Fruit fly (Drosophila melanogaster): ENCODE data around the gene CG6144.
A peak's percentile ranks its signal among the peaks of the same experiment; 100 is the strongest.

CG6144 gene

DNA sequence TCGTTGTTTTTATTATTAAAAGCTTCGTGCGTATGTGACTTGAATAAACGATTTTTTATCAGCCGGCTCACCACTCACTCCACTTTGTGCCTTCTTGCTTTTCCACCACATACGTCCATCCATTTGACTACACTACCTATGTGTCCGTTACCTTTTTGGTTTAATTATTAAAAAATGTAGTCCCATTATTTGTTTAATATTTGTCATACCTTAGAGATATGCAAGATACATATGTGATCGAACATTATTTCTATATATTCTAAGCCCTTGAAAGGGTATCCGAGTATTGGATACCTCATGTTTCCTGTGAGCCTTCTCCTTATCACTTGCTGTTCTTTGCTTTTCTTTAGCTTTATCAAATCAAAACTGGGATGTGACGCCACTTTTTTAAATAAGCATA lies 30.7 kb downstream of the CG6144 start (continued):
- TF ChIP-seq zen2 (GFP tag; IDR thresholded peaks at IDR 0.05; ENCODE audit: partially characterized antibody) (no peak), pan (optimal IDR thresholded peaks at IDR 0.05) (no peak), pan (GFP tag; optimal IDR thresholded peaks at IDR 0.05 in 1 of 2, IDR thresholded peaks at IDR 0.05 in 1 of 2) (peak in 1 of 2 experiments; percentile 70), zen (tag; optimal IDR thresholded peaks at IDR 0.05) (no peak), CG6175 (GFP tag; IDR thresholded peaks at IDR 0.05) (no peak), lilli (GFP tag; optimal IDR thresholded peaks at IDR 0.05) (peak; percentile 71), CG9932 (GFP tag; IDR thresholded peaks at IDR 0.05) (0 out of 2 replicates have a peak, but pooled peaks have one; percentile 12), CG3281 (GFP tag; optimal IDR thresholded peaks at IDR 0.05) (peak; percentile 66), C15 (GFP tag; IDR thresholded peaks at IDR 0.05) (no peak), CG12769 (tag; optimal IDR thresholded peaks at IDR 0.05) (peak; percentile 80), Poxn (GFP tag; IDR thresholded peaks at IDR 0.05) (0 out of 2 replicates have a peak, but pooled peaks have one; percentile 8), HLHmδ (GFP tag; optimal IDR thresholded peaks at IDR 0.05) (no peak), tio (GFP tag; optimal IDR thresholded peaks at IDR 0.05) (peak; percentile 12), CG10366 (GFP tag; IDR thresholded peaks at IDR 0.05) (peak; percentile 64), dm (GFP tag; optimal IDR thresholded peaks at IDR 0.05) (no peak), Hand (GFP tag; optimal IDR thresholded peaks at IDR 0.05) (peak; percentile 5), CHES-1-like (GFP tag; optimal IDR thresholded peaks at IDR 0.05) (peak; percentile 23), CG6272 (GFP tag; IDR thresholded peaks at IDR 0.05) (0 out of 2 replicates have a peak, but pooled peaks have one; percentile 32), Fer1 (GFP tag; optimal IDR thresholded peaks at IDR 0.05) (peak; percentile 69), CG4820 (GFP tag; optimal IDR thresholded peaks at IDR 0.05) (peak; percentile 18), gem (tag; optimal IDR thresholded peaks at IDR 0.05) (peak; percentile 77), CG34376 (GFP tag; optimal IDR thresholded peaks at IDR 0.05) (no peak), h (optimal IDR thresholded peaks at IDR 0.05) (no peak), otp (GFP tag; IDR thresholded peaks at IDR 0.05) (peak; percentile 74; the same call in 2 of the 3 replicates), fru (optimal IDR thresholded peaks at IDR 0.05) (no peak), CG7271 (tag; optimal IDR thresholded peaks at IDR 0.05) (no peak), CG18011 (GFP tag; optimal IDR thresholded peaks at IDR 0.05) (peak; percentile 41), CG30020 (tag; optimal IDR thresholded peaks at IDR 0.05) (no peak), Gsc (GFP tag; IDR thresholded peaks at IDR 0.05) (no peak), Oli (tag; optimal IDR thresholded peaks at IDR 0.05) (peak; percentile 55), Aef1 (GFP tag; IDR thresholded peaks at IDR 0.05) (peak; percentile 28; the same call in 1 of the 3 replicates), Side (GFP tag; optimal IDR thresholded peaks at IDR 0.05) (peak; percentile 19), insv (GFP tag; optimal IDR thresholded peaks at IDR 0.05) (no peak), CG2129 (GFP tag; IDR thresholded peaks at IDR 0.05; ENCODE audit: partially characterized antibody) (no peak), CG12155 (GFP tag; optimal IDR thresholded peaks at IDR 0.05) (peak; percentile 25), CG1529 (GFP tag; optimal IDR thresholded peaks at IDR 0.05) (no peak), CG18764 (GFP tag; optimal IDR thresholded peaks at IDR 0.05) (peak; percentile 2), CG6854 (GFP tag; optimal IDR thresholded peaks at IDR 0.05) (peak; percentile 26), yki (optimal IDR thresholded peaks at IDR 0.05) (no peak), Vsx1 (GFP tag; optimal IDR thresholded peaks at IDR 0.05) (peak; percentile 29), kah (GFP tag; optimal IDR thresholded peaks at IDR 0.05) (peak; percentile 14), crp (GFP tag; optimal IDR thresholded peaks at IDR 0.05) (no peak), CG32772 (GFP tag; IDR thresholded peaks at IDR 0.05) (peak; percentile 53; the same call in 1 of the 2 replicates), HmgZ (tag; optimal IDR thresholded peaks at IDR 0.05) (peak; percentile 37), lov (optimal IDR thresholded peaks at IDR 0.05) (no peak), lov (GFP tag; IDR thresholded peaks at IDR 0.05) (no peak), Ada2b (GFP tag; IDR thresholded peaks at IDR 0.05) (peak; percentile 58), Doc3 (GFP tag; IDR thresholded peaks at IDR 0.05; ENCODE audit: partially characterized antibody) (no peak), CG5245 (GFP tag; optimal IDR thresholded peaks at IDR 0.05) (no peak), CG43689 (GFP tag; IDR thresholded peaks at IDR 0.05) (no peak), trem (tag; optimal IDR thresholded peaks at IDR 0.05) (no peak), Gug (GFP tag; IDR thresholded peaks at IDR 0.05) (peak; percentile 47; the same call in 2 of the 4 replicates)

Measured in whole organism, embryonic.